Worm (Caenorhabditis elegans): Measurements from ENCODE around the gene T05C3.6.

Gene T05C3.6

ce11 chrV:5490205-5490604 is at the start of gene T05C3.6:
Gene T05C3.6 (plus strand): TSS chrV:5490445.
- no peak for TF ChIP-seq hmbx-1 (tag; optimal IDR thresholded peaks at IDR 0.05)
- no peak for TF ChIP-seq hnd-1 (tag; optimal IDR thresholded peaks at IDR 0.05)
- no peak for TF ChIP-seq flt-1 (GFP tag; IDR thresholded peaks at IDR 0.05)
- no peak for TF ChIP-seq ama-1 (optimal IDR thresholded peaks at IDR 0.05)
- TF ChIP-seq tra-4 (tag; optimal IDR thresholded peaks at IDR 0.05): no peak
- no peak for TF ChIP-seq sea-1 (GFP tag; conservative IDR thresholded peaks at IDR 0.05)
- no peak for TF ChIP-seq B0310.2 (tag; optimal IDR thresholded peaks at IDR 0.05)
- no peak for TF ChIP-seq ceh-36 (tag; optimal IDR thresholded peaks at IDR 0.05)
- TF ChIP-seq aly-1 (tag; optimal IDR thresholded peaks at IDR 0.05): no peak
- no peak for TF ChIP-seq F13C5.2 (tag; optimal IDR thresholded peaks at IDR 0.05)
- no peak for TF ChIP-seq tbx-11 (GFP tag; IDR thresholded peaks at IDR 0.05)
- TF ChIP-seq hmg-4 (GFP tag; optimal IDR thresholded peaks at IDR 0.05): no peak
- no peak for TF ChIP-seq scrt-1 (GFP tag; IDR thresholded peaks at IDR 0.05)
- no peak for TF ChIP-seq tbx-37 (GFP tag; conservative IDR thresholded peaks at IDR 0.05)
- TF ChIP-seq ets-7 (tag; optimal IDR thresholded peaks at IDR 0.05): no peak
- no peak for TF ChIP-seq ceh-13 (GFP tag; optimal IDR thresholded peaks at IDR 0.05)

DNA sequence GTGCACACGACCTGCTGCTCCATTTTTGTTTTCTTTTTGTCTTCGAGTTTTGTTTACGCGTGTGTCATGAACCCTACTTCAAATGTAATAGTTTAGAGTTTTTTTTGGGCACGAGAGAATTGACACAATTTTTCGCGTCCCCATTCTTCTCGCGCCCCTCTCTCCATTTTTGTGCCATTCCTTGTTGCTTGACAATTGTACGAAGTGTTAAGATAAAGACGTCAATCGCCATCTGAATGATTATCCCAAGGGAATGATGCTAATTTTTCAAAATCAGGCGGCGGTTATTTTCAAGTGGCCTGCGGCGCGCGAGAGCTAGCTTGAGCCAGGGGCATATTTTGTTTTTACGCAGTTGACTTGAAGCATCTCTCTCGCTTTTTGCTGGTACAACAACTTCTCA is 47.9 kb upstream of the T05C3.6 start:
- TF ChIP-seq tra-4 (tag; optimal IDR thresholded peaks at IDR 0.05) (no peak), B0310.2 (tag; optimal IDR thresholded peaks at IDR 0.05) (no peak), tbx-11 (GFP tag; IDR thresholded peaks at IDR 0.05) (no peak), tbx-37 (GFP tag; conservative IDR thresholded peaks at IDR 0.05) (no peak), flt-1 (GFP tag; IDR thresholded peaks at IDR 0.05) (no peak), hmg-4 (GFP tag; optimal IDR thresholded peaks at IDR 0.05) (no peak), sea-1 (GFP tag; conservative IDR thresholded peaks at IDR 0.05) (no peak), scrt-1 (GFP tag; IDR thresholded peaks at IDR 0.05) (no peak), ets-7 (tag; optimal IDR thresholded peaks at IDR 0.05) (no peak), ceh-36 (tag; optimal IDR thresholded peaks at IDR 0.05) (no peak), pes-1 (GFP tag; IDR thresholded peaks at IDR 0.05) (no peak), ceh-13 (GFP tag; optimal IDR thresholded peaks at IDR 0.05) (no peak), hnd-1 (tag; optimal IDR thresholded peaks at IDR 0.05) (no peak), aly-1 (tag; optimal IDR thresholded peaks at IDR 0.05) (no peak), hmbx-1 (tag; optimal IDR thresholded peaks at IDR 0.05) (no peak), ama-1 (optimal IDR thresholded peaks at IDR 0.05) (no peak)

DNA sequence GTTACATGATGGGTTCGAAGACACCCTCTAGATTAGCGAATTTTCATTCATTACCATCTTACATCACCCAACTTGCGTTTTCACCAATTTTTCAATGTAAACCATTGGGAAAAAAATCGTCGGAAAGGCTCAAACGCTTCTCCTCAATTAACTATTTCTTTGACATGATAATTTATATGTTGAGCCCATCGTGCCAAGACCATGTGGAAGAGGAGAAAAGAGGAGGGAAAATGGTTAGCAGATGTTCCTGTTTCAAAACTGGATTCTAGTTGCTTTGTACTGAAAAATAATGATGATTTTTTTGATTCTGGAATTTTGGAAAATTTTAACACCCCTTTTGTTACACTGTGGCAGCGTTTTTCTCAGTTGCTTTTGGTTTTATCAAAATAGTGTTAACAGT is 46.2 kb upstream of the T05C3.6 start:
- TF ChIP-seq tbx-11 (GFP tag; IDR thresholded peaks at IDR 0.05) (no peak), F13C5.2 (tag; optimal IDR thresholded peaks at IDR 0.05) (no peak), flt-1 (GFP tag; IDR thresholded peaks at IDR 0.05) (no peak), hmg-4 (GFP tag; optimal IDR thresholded peaks at IDR 0.05) (no peak), scrt-1 (GFP tag; IDR thresholded peaks at IDR 0.05) (no peak), sea-1 (GFP tag; conservative IDR thresholded peaks at IDR 0.05) (no peak), hmbx-1 (tag; optimal IDR thresholded peaks at IDR 0.05) (no peak), tbx-37 (GFP tag; conservative IDR thresholded peaks at IDR 0.05) (no peak), ama-1 (optimal IDR thresholded peaks at IDR 0.05) (no peak), pes-1 (GFP tag; IDR thresholded peaks at IDR 0.05) (no peak), ets-7 (tag; optimal IDR thresholded peaks at IDR 0.05) (no peak), hnd-1 (tag; optimal IDR thresholded peaks at IDR 0.05) (no peak), ceh-13 (GFP tag; optimal IDR thresholded peaks at IDR 0.05) (no peak), tra-4 (tag; optimal IDR thresholded peaks at IDR 0.05) (no peak), B0310.2 (tag; optimal IDR thresholded peaks at IDR 0.05) (no peak), aly-1 (tag; optimal IDR thresholded peaks at IDR 0.05) (no peak), ceh-36 (tag; optimal IDR thresholded peaks at IDR 0.05) (no peak)

DNA sequence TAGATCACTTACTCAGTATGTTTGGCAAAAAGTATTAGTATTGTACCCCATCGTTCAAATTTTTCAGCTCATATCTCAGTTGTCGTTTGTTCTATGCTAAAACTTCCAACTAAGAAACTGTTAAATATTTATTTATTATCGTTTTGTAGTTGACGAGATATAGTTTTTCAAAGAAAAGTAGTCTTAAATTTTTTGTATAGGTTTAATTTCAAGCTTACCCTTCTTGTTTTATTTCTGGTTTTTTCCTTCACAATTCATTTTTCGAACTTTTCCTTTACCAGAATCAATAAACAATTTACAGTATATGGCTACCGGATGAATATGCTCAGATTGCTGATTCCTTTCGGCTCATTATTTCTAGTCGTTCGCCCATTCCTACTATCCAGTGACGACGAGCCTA is 44.4 kb upstream of the T05C3.6 start, which contains the start of gene F08F3.1:
Gene F08F3.1 (plus strand): TSS at position 301 of the 400 bp plus-strand sequence.
- TF ChIP-seq aly-1 (tag; optimal IDR thresholded peaks at IDR 0.05): no peak
- no peak for TF ChIP-seq ets-7 (tag; optimal IDR thresholded peaks at IDR 0.05)
- TF ChIP-seq B0310.2 (tag; optimal IDR thresholded peaks at IDR 0.05): no peak
- no peak for TF ChIP-seq tbx-11 (GFP tag; IDR thresholded peaks at IDR 0.05)
- TF ChIP-seq hmbx-1 (tag; optimal IDR thresholded peaks at IDR 0.05): no peak
- no peak for TF ChIP-seq pes-1 (GFP tag; IDR thresholded peaks at IDR 0.05)
- TF ChIP-seq tbx-37 (GFP tag; conservative IDR thresholded peaks at IDR 0.05): no peak
- no peak for TF ChIP-seq ceh-13 (GFP tag; optimal IDR thresholded peaks at IDR 0.05)
- TF ChIP-seq scrt-1 (GFP tag; IDR thresholded peaks at IDR 0.05): no peak
- TF ChIP-seq sea-1 (GFP tag; conservative IDR thresholded peaks at IDR 0.05): no peak
- TF ChIP-seq ceh-36 (tag; optimal IDR thresholded peaks at IDR 0.05): no peak
- TF ChIP-seq flt-1 (GFP tag; IDR thresholded peaks at IDR 0.05): no peak
- no peak for TF ChIP-seq tra-4 (tag; optimal IDR thresholded peaks at IDR 0.05)
- TF ChIP-seq F13C5.2 (tag; optimal IDR thresholded peaks at IDR 0.05): no peak
- TF ChIP-seq ama-1 (optimal IDR thresholded peaks at IDR 0.05): no peak
- no peak for TF ChIP-seq hmg-4 (GFP tag; optimal IDR thresholded peaks at IDR 0.05)

DNA sequence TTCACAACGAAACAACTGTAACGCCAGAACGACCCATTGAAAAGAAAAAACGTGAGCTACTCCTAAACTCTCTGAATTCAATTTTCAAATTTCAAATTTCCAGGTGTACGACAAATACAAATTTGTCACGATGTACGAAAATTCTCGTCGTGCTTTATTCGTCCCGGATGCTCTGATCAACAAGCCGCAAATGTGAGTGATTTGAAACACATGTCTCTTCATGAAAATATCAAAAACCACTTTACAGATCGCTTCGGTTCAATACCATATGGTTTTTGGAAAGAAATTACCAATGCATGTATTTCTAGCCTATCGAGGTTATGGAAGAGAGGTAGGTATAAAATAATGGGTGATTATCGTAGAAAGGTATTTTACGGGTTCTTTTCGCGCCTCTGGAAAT is 43.2 kb upstream of the T05C3.6 start:
- TF ChIP-seq hnd-1 (tag; optimal IDR thresholded peaks at IDR 0.05): no peak
- no peak for TF ChIP-seq flt-1 (GFP tag; IDR thresholded peaks at IDR 0.05)
- TF ChIP-seq scrt-1 (GFP tag; IDR thresholded peaks at IDR 0.05): no peak
- TF ChIP-seq pes-1 (GFP tag; IDR thresholded peaks at IDR 0.05): no peak
- no peak for TF ChIP-seq B0310.2 (tag; optimal IDR thresholded peaks at IDR 0.05)

ce11 chrV:5450742-5451141 is 39.5 kb upstream of the T05C3.6 start:
- TF ChIP-seq tbx-37 (GFP tag; conservative IDR thresholded peaks at IDR 0.05) (no peak), sea-1 (GFP tag; conservative IDR thresholded peaks at IDR 0.05) (no peak), hmbx-1 (tag; optimal IDR thresholded peaks at IDR 0.05) (no peak), aly-1 (tag; optimal IDR thresholded peaks at IDR 0.05) (no peak), tbx-11 (GFP tag; IDR thresholded peaks at IDR 0.05) (no peak), flt-1 (GFP tag; IDR thresholded peaks at IDR 0.05) (no peak), pes-1 (GFP tag; IDR thresholded peaks at IDR 0.05) (no peak), ceh-13 (GFP tag; optimal IDR thresholded peaks at IDR 0.05) (no peak), F13C5.2 (tag; optimal IDR thresholded peaks at IDR 0.05) (no peak), hnd-1 (tag; optimal IDR thresholded peaks at IDR 0.05) (no peak), B0310.2 (tag; optimal IDR thresholded peaks at IDR 0.05) (no peak), hmg-4 (GFP tag; optimal IDR thresholded peaks at IDR 0.05) (no peak), ama-1 (optimal IDR thresholded peaks at IDR 0.05) (no peak)

- TF ChIP-seq tbx-37 (GFP tag; conservative IDR thresholded peaks at IDR 0.05) (no peak), sea-1 (GFP tag; conservative IDR thresholded peaks at IDR 0.05) (no peak), ama-1 (optimal IDR thresholded peaks at IDR 0.05) (no peak), hnd-1 (tag; optimal IDR thresholded peaks at IDR 0.05) (no peak), tbx-11 (GFP tag; IDR thresholded peaks at IDR 0.05) (no peak), flt-1 (GFP tag; IDR thresholded peaks at IDR 0.05) (no peak), F13C5.2 (tag; optimal IDR thresholded peaks at IDR 0.05) (no peak), tra-4 (tag; optimal IDR thresholded peaks at IDR 0.05) (no peak), aly-1 (tag; optimal IDR thresholded peaks at IDR 0.05) (no peak), ceh-13 (GFP tag; optimal IDR thresholded peaks at IDR 0.05) (no peak), ceh-36 (tag; optimal IDR thresholded peaks at IDR 0.05) (no peak), scrt-1 (GFP tag; IDR thresholded peaks at IDR 0.05) (no peak), hmbx-1 (tag; optimal IDR thresholded peaks at IDR 0.05) (no peak), B0310.2 (tag; optimal IDR thresholded peaks at IDR 0.05) (no peak), pes-1 (GFP tag; IDR thresholded peaks at IDR 0.05) (no peak), hmg-4 (GFP tag; optimal IDR thresholded peaks at IDR 0.05) (no peak), ets-7 (tag; optimal IDR thresholded peaks at IDR 0.05) (no peak)
These were observed 36.6 kb upstream of the T05C3.6 start, which contains the start of gene glc-3 for ce11 chrV:5453615-5454014. Gene glc-3 (minus strand): TSS chrV:5453715.
